Worm (Caenorhabditis elegans): ENCODE measurements around the gene pqn-80.
A peak's percentile ranks its signal among the peaks of the same experiment; 100 is the strongest.

Gene pqn-80

ce11 chrIII:12612519-12612935 is 13.8 kb upstream of the pqn-80 start (continued):
- no peak for TF ChIP-seq fkh-3 (tag; optimal IDR thresholded peaks at IDR 0.05)
- TF ChIP-seq athp-1 (tag; optimal IDR thresholded peaks at IDR 0.05), result peak; percentile 76
- peak; percentile 98 for TF ChIP-seq zfh-2 (GFP tag; conservative IDR thresholded peaks at IDR 0.05)
- no peak for TF ChIP-seq mes-4 (tag; optimal IDR thresholded peaks at IDR 0.05)
- no peak for TF ChIP-seq zim-3 (tag; optimal IDR thresholded peaks at IDR 0.05)
- TF ChIP-seq Y79H2A.3 (GFP tag; conservative IDR thresholded peaks at IDR 0.05), result no peak
- peak; percentile 84 for TF ChIP-seq F22D6.2 (tag; optimal IDR thresholded peaks at IDR 0.05)
- no peak for TF ChIP-seq ceh-40 (GFP tag; IDR thresholded peaks at IDR 0.05)
- TF ChIP-seq nfya-2 (GFP tag; IDR thresholded peaks at IDR 0.05), result no peak
- peak; percentile 87 for TF ChIP-seq B0035.1 (tag; optimal IDR thresholded peaks at IDR 0.05)
- TF ChIP-seq hmg-20 (GFP tag; IDR thresholded peaks at IDR 0.05), result 0 out of 2 replicates have a peak, but pooled peaks have one; percentile 49
- peak; percentile 82 for TF ChIP-seq ets-4 (GFP tag; optimal IDR thresholded peaks at IDR 0.05)
- peak; percentile 94 for TF ChIP-seq pbrm-1 (GFP tag; IDR thresholded peaks at IDR 0.05)
- no peak for TF ChIP-seq dpl-1 (GFP tag; optimal IDR thresholded peaks at IDR 0.05)
- peak; percentile 86 for TF ChIP-seq ztf-3 (GFP tag; optimal IDR thresholded peaks at IDR 0.05)
- TF ChIP-seq him-1 (tag; optimal IDR thresholded peaks at IDR 0.05), result no peak
- TF ChIP-seq D2030.7 (GFP tag; IDR thresholded peaks at IDR 0.05), result no peak
- peak; percentile 71 for TF ChIP-seq egrh-3 (GFP tag; IDR thresholded peaks at IDR 0.05)
- TF ChIP-seq let-607 (tag; optimal IDR thresholded peaks at IDR 0.05), result peak; percentile 74 to 92
- no peak for TF ChIP-seq lsy-27 (tag; optimal IDR thresholded peaks at IDR 0.05; ENCODE audit: borderline replicate concordance, insufficient read depth)
- no peak for TF ChIP-seq F57C9.4 (tag; optimal IDR thresholded peaks at IDR 0.05)
- peak; percentile 94 for TF ChIP-seq B0336.3 (GFP tag; IDR thresholded peaks at IDR 0.05)
- TF ChIP-seq Y95B8A.8 (GFP tag; IDR thresholded peaks at IDR 0.05), result peak; percentile 76
- TF ChIP-seq T07F8.4 (tag; optimal IDR thresholded peaks at IDR 0.05), result peak; percentile 9
- TF ChIP-seq snpc-1.3 (tag; optimal IDR thresholded peaks at IDR 0.05; ENCODE audit: insufficient read depth), result no peak
- TF ChIP-seq let-526 (GFP tag; IDR thresholded peaks at IDR 0.05), result peak; percentile 95
- TF ChIP-seq akir-1 (GFP tag; optimal IDR thresholded peaks at IDR 0.05), result peak; percentile 82
- peak; percentile 91 for TF ChIP-seq attf-5 (GFP tag; optimal IDR thresholded peaks at IDR 0.05)
- TF ChIP-seq F10E7.11 (tag; optimal IDR thresholded peaks at IDR 0.05), result no peak
- TF ChIP-seq nfya-1 (tag; optimal IDR thresholded peaks at IDR 0.05; ENCODE audit: borderline replicate concordance, insufficient read depth), result no peak
- TF ChIP-seq ztf-6 (GFP tag; IDR thresholded peaks at IDR 0.05), result peak; percentile 61; the same call in 1 of the 2 replicates
- no peak for TF ChIP-seq attf-6 (GFP tag; IDR thresholded peaks at IDR 0.05)
- TF ChIP-seq K12H6.12 (tag; optimal IDR thresholded peaks at IDR 0.05), result peak; percentile 98
- peak; percentile 95 for TF ChIP-seq C06A6.2 (GFP tag; conservative IDR thresholded peaks at IDR 0.05)
- peak; percentile 95 for TF ChIP-seq ceh-27 (GFP tag; optimal IDR thresholded peaks at IDR 0.05)
- peak; percentile 0 for TF ChIP-seq B0261.1 (tag; optimal IDR thresholded peaks at IDR 0.05)
- no peak for TF ChIP-seq ceh-91 (GFP tag; IDR thresholded peaks at IDR 0.05)
- no peak for TF ChIP-seq aptf-3 (GFP tag; IDR thresholded peaks at IDR 0.05)
- no peak for TF ChIP-seq T26A5.8 (tag; optimal IDR thresholded peaks at IDR 0.05)
- TF ChIP-seq nhr-80 (tag; optimal IDR thresholded peaks at IDR 0.05), result peak; percentile 97
- no peak for TF ChIP-seq unc-130 (GFP tag; optimal IDR thresholded peaks at IDR 0.05)
- TF ChIP-seq mcd-1 (GFP tag; IDR thresholded peaks at IDR 0.05), result peak; percentile 86
- peak; percentile 77 for TF ChIP-seq Y67H2A.10 (GFP tag; conservative IDR thresholded peaks at IDR 0.05)
- TF ChIP-seq efl-1 (GFP tag; optimal IDR thresholded peaks at IDR 0.05), result no peak
- TF ChIP-seq hmg-1.2 (GFP tag; IDR thresholded peaks at IDR 0.05), result peak; percentile 93
- TF ChIP-seq bed-1 (GFP tag; IDR thresholded peaks at IDR 0.05), result no peak
- TF ChIP-seq attf-3 (GFP tag; conservative IDR thresholded peaks at IDR 0.05), result peak; percentile 46
- no peak for TF ChIP-seq F57A8.1 (GFP tag; optimal IDR thresholded peaks at IDR 0.05)
- peak; percentile 69; the same call in 1 of the 2 replicates for TF ChIP-seq lin-26 (GFP tag; IDR thresholded peaks at IDR 0.05)

All from whole organism, young adult.